Fruit fly (Drosophila melanogaster) whole organism, wandering third instar larva: ENCODE data around the gene Acp26Ab.

Experiments
- Abd-B ChIP-seq: fragments of >200 bp; optimal IDR thresholded peaks from 2 replicates; lab custom pipeline; 2017; ENCODE audit warnings: missing biosample characterization, missing genetic modification characterization
- CG32264 ChIP-seq: fragments of 200-800 bp; sonication (Bioruptor generic); optimal IDR thresholded peaks from 2 replicates; lab custom pipeline; 2016; ENCODE audit warnings: missing biosample characterization, missing genetic modification characterization
- CG9705 ChIP-seq: fragments of 200-800 bp; sonication (Bioruptor generic); optimal IDR thresholded peaks from 2 replicates; lab custom pipeline; 2018; ENCODE audit warnings: missing biosample characterization, mild to moderate bottlenecking, missing genetic modification characterization
- CrebA ChIP-seq: fragments of 200-800 bp; sonication (Bioruptor generic); optimal IDR thresholded peaks from 2 replicates; lab custom pipeline; 2016; ENCODE audit warnings: missing biosample characterization, mild to moderate bottlenecking, missing genetic modification characterization, borderline replicate concordance
- Dfd ChIP-seq: fragments of >200 bp; optimal IDR thresholded peaks from 2 replicates; lab custom pipeline; 2017; ENCODE audit warnings: missing biosample characterization, missing genetic modification characterization
- Dif ChIP-seq: fragments of 200-275, 200-300 bp; sonication (Bioruptor generic); optimal IDR thresholded peaks from 2 replicates; lab custom pipeline; 2018; ENCODE audit warnings: missing biosample characterization, missing genetic modification characterization; ENCODE audit not compliant: partially characterized antibody
- GATAd ChIP-seq: sonication (Bioruptor generic); optimal IDR thresholded peaks from 2 replicates; lab custom pipeline; 2016; ENCODE audit warnings: missing biosample characterization, missing genetic modification characterization
- HLH106 ChIP-seq: fragments of 200-800 bp; optimal IDR thresholded peaks from 3 replicates; lab custom pipeline; 2019; ENCODE audit warnings: missing biosample characterization, mild to moderate bottlenecking, missing genetic modification characterization, moderate library complexity
- Hnf4 ChIP-seq: fragments of 200-800 bp; sonication (Bioruptor generic); optimal IDR thresholded peaks from 2 replicates; lab custom pipeline; 2016; ENCODE audit warnings: missing biosample characterization, mild to moderate bottlenecking, missing genetic modification characterization
- Hr78 ChIP-seq: fragments of >200 bp; optimal IDR thresholded peaks from 2 replicates; lab custom pipeline; 2017; ENCODE audit warnings: missing biosample characterization, missing genetic modification characterization
- Hr83 ChIP-seq: fragments of 200-300 bp; sonication (Bioruptor generic); optimal IDR thresholded peaks from 2 replicates; lab custom pipeline; 2016; ENCODE audit warnings: missing biosample characterization, mild to moderate bottlenecking, missing genetic modification characterization, moderate library complexity; ENCODE audit not compliant: poor library complexity, severe bottlenecking
- Jra ChIP-seq: sonication (Bioruptor generic); optimal IDR thresholded peaks from 2 replicates; lab custom pipeline; 2016; ENCODE audit warnings: missing biosample characterization, missing genetic modification characterization
- Mio ChIP-seq: sonication (Bioruptor generic); optimal IDR thresholded peaks from 2 replicates; lab custom pipeline; 2016; ENCODE audit warnings: missing biosample characterization, missing genetic modification characterization
- Myc ChIP-seq: fragments of >200 bp; optimal IDR thresholded peaks from 2 replicates; lab custom pipeline; 2017
- N ChIP-seq: fragments of >200 bp; optimal IDR thresholded peaks from 2 replicates; lab custom pipeline; 2018; ENCODE audit warnings: missing biosample characterization, missing external identifiers, missing genetic modification characterization
- OdsH ChIP-seq: fragments of 200-800 bp; sonication (Bioruptor generic); optimal IDR thresholded peaks from 2 replicates; lab custom pipeline; 2016; ENCODE audit warnings: missing biosample characterization, mild to moderate bottlenecking, missing genetic modification characterization
- Rel ChIP-seq, 2 experiments: fragments of 200-800 bp; sonication (Bioruptor generic) in 1 of 2; optimal IDR thresholded peaks; 2 replicates in 1 of 2; 3 replicates in 1 of 2; lab custom pipeline; 2016 to 2019; ENCODE audit warnings: mild to moderate bottlenecking in 2 of 2, missing biosample characterization in 2 of 2, missing genetic modification characterization in 2 of 2, moderate library complexity in 1 of 2
- Sp1 ChIP-seq: fragments of 200-800 bp; sonication (Bioruptor generic); optimal IDR thresholded peaks from 3 replicates; lab custom pipeline; 2019; ENCODE audit warnings: missing biosample characterization, mild to moderate bottlenecking, missing genetic modification characterization, moderate library complexity
- Vsx2 ChIP-seq: fragments of 200-300, 225-300 bp; sonication (Bioruptor generic); optimal IDR thresholded peaks from 2 replicates; lab custom pipeline; 2018; ENCODE audit warnings: missing biosample characterization, missing genetic modification characterization; ENCODE audit not compliant: partially characterized antibody
- br ChIP-seq: fragments of 200-800 bp; sonication (Bioruptor generic); optimal IDR thresholded peaks from 2 replicates; lab custom pipeline; 2016; ENCODE audit warnings: missing biosample characterization, missing genetic modification characterization
- brk ChIP-seq: fragments of 200-800 bp; sonication (Bioruptor generic); optimal IDR thresholded peaks from 2 replicates; lab custom pipeline; 2016; ENCODE audit warnings: missing biosample characterization, mild to moderate bottlenecking, missing genetic modification characterization
- dl ChIP-seq, 2 experiments: fragments of 175-275, 200-275 bp in 1 of 2; fragments of 200-275 bp in 1 of 2; sonication (Bioruptor generic); optimal IDR thresholded peaks; lab custom pipeline; 2018; ENCODE audit warnings: mild to moderate bottlenecking in 2 of 2, missing biosample characterization in 2 of 2, missing genetic modification characterization in 2 of 2, moderate library complexity in 2 of 2; ENCODE audit not compliant: partially characterized antibody in 2 of 2, insufficient read depth in 1 of 2
- dmrt93B ChIP-seq: fragments of 200-800 bp; sonication (Bioruptor generic); optimal IDR thresholded peaks from 2 replicates; lab custom pipeline; 2018; ENCODE audit warnings: missing biosample characterization, mild to moderate bottlenecking, missing genetic modification characterization
- dsf ChIP-seq: sonication (Bioruptor generic); optimal IDR thresholded peaks from 2 replicates; lab custom pipeline; 2016; ENCODE audit warnings: missing biosample characterization, missing genetic modification characterization, borderline replicate concordance
- ey ChIP-seq: fragments of 200-800 bp; sonication (Bioruptor generic); optimal IDR thresholded peaks from 2 replicates; lab custom pipeline; 2016; ENCODE audit warnings: missing biosample characterization, missing genetic modification characterization
- foxo ChIP-seq, 2 experiments: fragments of 200-800 bp; sonication (Bioruptor generic); optimal IDR thresholded peaks; 2 replicates in 1 of 2; 3 replicates in 1 of 2; lab custom pipeline; 2016 to 2017; ENCODE audit warnings: missing biosample characterization in 2 of 2, missing genetic modification characterization in 2 of 2
- fru ChIP-seq: fragments of 200-800 bp; sonication (Bioruptor generic); optimal IDR thresholded peaks from 3 replicates; lab custom pipeline; 2016; ENCODE audit warnings: missing biosample characterization, mild to moderate bottlenecking, missing genetic modification characterization
- h ChIP-seq: fragments of 200-800 bp; sonication (Bioruptor generic); optimal IDR thresholded peaks from 3 replicates; lab custom pipeline; 2016; ENCODE audit warnings: missing biosample characterization, mild to moderate bottlenecking, missing genetic modification characterization
- jim ChIP-seq: fragments of 175-275, 200-325 bp; sonication (Bioruptor generic); optimal IDR thresholded peaks from 2 replicates; lab custom pipeline; 2016; ENCODE audit warnings: missing biosample characterization, mild to moderate bottlenecking, missing genetic modification characterization
- lola ChIP-seq: fragments of >200 bp; optimal IDR thresholded peaks from 2 replicates; lab custom pipeline; 2017; ENCODE audit warnings: missing biosample characterization, missing genetic modification characterization
- pan ChIP-seq: fragments of >200 bp; optimal IDR thresholded peaks from 2 replicates; lab custom pipeline; 2017
- psq ChIP-seq: fragments of 200-800 bp; sonication (Bioruptor generic); optimal IDR thresholded peaks from 3 replicates; lab custom pipeline; 2017; ENCODE audit warnings: missing biosample characterization, mild to moderate bottlenecking, missing genetic modification characterization, moderate library complexity
- rgr ChIP-seq: fragments of 200-800 bp; sonication (Bioruptor generic); optimal IDR thresholded peaks from 3 replicates; lab custom pipeline; 2016; ENCODE audit warnings: missing biosample characterization, mild to moderate bottlenecking, missing genetic modification characterization
- sage ChIP-seq: fragments of 200-800 bp; sonication (Bioruptor generic); optimal IDR thresholded peaks from 2 replicates; lab custom pipeline; 2016; ENCODE audit warnings: missing biosample characterization, mild to moderate bottlenecking, missing genetic modification characterization
- sv ChIP-seq: fragments of 200-800 bp; sonication (Bioruptor generic); optimal IDR thresholded peaks from 3 replicates; lab custom pipeline; 2016; ENCODE audit warnings: missing biosample characterization, missing genetic modification characterization
- tai ChIP-seq: sonication (Bioruptor generic); optimal IDR thresholded peaks from 2 replicates; lab custom pipeline; 2016; ENCODE audit warnings: missing biosample characterization, missing genetic modification characterization
- usp ChIP-seq: fragments of >200 bp; optimal IDR thresholded peaks from 2 replicates; lab custom pipeline; 2017; ENCODE audit warnings: missing biosample characterization, missing genetic modification characterization
- woc ChIP-seq: sonication (Bioruptor generic); optimal IDR thresholded peaks from 2 replicates; lab custom pipeline; 2016; ENCODE audit warnings: missing biosample characterization, mild to moderate bottlenecking, missing genetic modification characterization

The Acp26Ab gene

dm6 chr2L:5906893-5907850, 14.5 kb upstream of the Acp26Ab start, which contains the start of gene bchs:
Gene bchs, plus strand, starts transcription at chr2L:5907169.
- TF ChIP-seq HLH106 (tag; lab: Kevin White, UChicago) (peak; percentile 41), psq (GFP tag; lab: Kevin White, UChicago) (peak; percentile 98), rgr (GFP tag; lab: Kevin White, UChicago) (peak; percentile 86), h (GFP tag; lab: Kevin White, UChicago) (peak; percentile 87), GATAd (GFP tag; lab: Kevin White, UChicago) (peak; percentile 23), Myc (lab: Kevin White, UChicago) (peak; percentile 39), dmrt93B (GFP tag; lab: Kevin White, UChicago) (no peak), dsf (GFP tag; lab: Kevin White, UChicago) (no peak), sv (GFP tag; lab: Kevin White, UChicago) (peak; percentile 56), Vsx2 (GFP tag; lab: Kevin White, UChicago) (no peak), brk (GFP tag; lab: Kevin White, UChicago) (no peak), Rel (GFP tag; optimal IDR thresholded peaks at IDR 0.05; lab: Kevin White, UChicago) (no peak), Rel (tag; optimal IDR thresholded peaks at IDR 0.05; lab: Kevin White, UChicago) (peak; percentile 97), Sp1 (GFP tag; lab: Kevin White, UChicago) (peak; percentile 53), Hnf4 (GFP tag; lab: Kevin White, UChicago) (peak; percentile 6), foxo (GFP tag; optimal IDR thresholded peaks at IDR 0.05; lab: Kevin White, UChicago) (peak in 1 of 2 experiments; percentile 14), CG32264 (GFP tag; lab: Kevin White, UChicago) (no peak), Abd-B (no peak), usp (GFP tag; lab: Kevin White, UChicago) (no peak), OdsH (GFP tag; lab: Kevin White, UChicago) (peak; percentile 82), jim (GFP tag; lab: Kevin White, UChicago) (no peak), br (peak; percentile 67), Mio (GFP tag; lab: Kevin White, UChicago) (no peak), Hr83 (GFP tag; lab: Kevin White, UChicago) (peak; percentile 98), N (GFP tag; lab: Kevin White, UChicago) (no peak), lola (GFP tag; lab: Kevin White, UChicago) (no peak), Dif (GFP tag; lab: Kevin White, UChicago) (peak; percentile 21), sage (GFP tag; lab: Kevin White, UChicago) (peak; percentile 5), CrebA (peak; percentile 78)
- TF ChIP-seq, all 38 proteins: peak for 17

- no peak for TF ChIP-seq woc (GFP tag; lab: Kevin White, UChicago)
- no peak for TF ChIP-seq pan
- no peak for TF ChIP-seq N (GFP tag; lab: Kevin White, UChicago)
- TF ChIP-seq Sp1 (GFP tag; lab: Kevin White, UChicago) = peak; percentile 49
- peak; percentile 76 for TF ChIP-seq rgr (GFP tag; lab: Kevin White, UChicago)
- TF ChIP-seq fru (GFP tag; lab: Kevin White, UChicago) = peak; percentile 30
- TF ChIP-seq Rel (GFP tag; optimal IDR thresholded peaks at IDR 0.05; lab: Kevin White, UChicago) = no peak
- no peak for TF ChIP-seq Rel (tag; optimal IDR thresholded peaks at IDR 0.05; lab: Kevin White, UChicago)
- TF ChIP-seq OdsH (GFP tag; lab: Kevin White, UChicago) = peak; percentile 71
- no peak for TF ChIP-seq Mio (GFP tag; lab: Kevin White, UChicago)
- TF ChIP-seq ey (GFP tag; lab: Kevin White, UChicago) = peak; percentile 21
- no peak for TF ChIP-seq lola (GFP tag; lab: Kevin White, UChicago)
- peak; percentile 87 for TF ChIP-seq tai
- TF ChIP-seq GATAd (GFP tag; lab: Kevin White, UChicago) = peak; percentile 27
- TF ChIP-seq Myc (lab: Kevin White, UChicago) = no peak
- peak; percentile 76 for TF ChIP-seq br
- peak; percentile 91 for TF ChIP-seq Hr83 (GFP tag; lab: Kevin White, UChicago)
- TF ChIP-seq Dfd (GFP tag; lab: Kevin White, UChicago) = no peak
- TF ChIP-seq HLH106 (tag; lab: Kevin White, UChicago) = peak; percentile 32
- no peak for TF ChIP-seq usp (GFP tag; lab: Kevin White, UChicago)
- TF ChIP-seq dsf (GFP tag; lab: Kevin White, UChicago) = peak; percentile 54
- TF ChIP-seq CG9705 (GFP tag; lab: Kevin White, UChicago) = peak; percentile 63
- TF ChIP-seq Vsx2 (GFP tag; lab: Kevin White, UChicago) = no peak
- TF ChIP-seq psq (GFP tag; lab: Kevin White, UChicago) = peak; percentile 48
- TF ChIP-seq brk (GFP tag; lab: Kevin White, UChicago) = no peak
- TF ChIP-seq Jra (GFP tag; lab: Kevin White, UChicago) = peak; percentile 51
- TF ChIP-seq Hnf4 (GFP tag; lab: Kevin White, UChicago) = peak; percentile 88
- TF ChIP-seq jim (GFP tag; lab: Kevin White, UChicago) = no peak
- TF ChIP-seq sage (GFP tag; lab: Kevin White, UChicago) = no peak
- no peak for TF ChIP-seq sv (GFP tag; lab: Kevin White, UChicago)
- peak; percentile 69 for TF ChIP-seq h (GFP tag; lab: Kevin White, UChicago)
- TF ChIP-seq Abd-B = no peak
- no peak for TF ChIP-seq Hr78
- peak in 1 of 2 experiments; percentile 52 for TF ChIP-seq foxo (GFP tag; optimal IDR thresholded peaks at IDR 0.05; lab: Kevin White, UChicago)
- TF ChIP-seq dmrt93B (GFP tag; lab: Kevin White, UChicago) = peak; percentile 49
- no peak for TF ChIP-seq Dif (GFP tag; lab: Kevin White, UChicago)
- no peak for TF ChIP-seq dl (GFP tag; optimal IDR thresholded peaks at IDR 0.05; lab: Kevin White, UChicago; ENCODE audit: insufficient read depth in 1 of 2, partially characterized antibody in 2 of 2)
- no peak for TF ChIP-seq CrebA
- TF ChIP-seq CG32264 (GFP tag; lab: Kevin White, UChicago) = peak; percentile 32
- TF ChIP-seq, all 38 proteins: peak for 19
Measured at dm6 chr2L:5904585-5904984, 11.9 kb upstream of the Acp26Ab start, which contains the start of gene CG9021. Gene CG9021, minus strand, starts transcription at chr2L:5904689.
